Worm (Caenorhabditis elegans) whole organism, early embryonic: ENCODE measurements around the gene clec-242.

Source experiments
- aly-1 ChIP-seq: sonication (generic microtip); optimal IDR thresholded peaks from 2 replicates; lab custom pipeline; 2016; ENCODE audit warnings: missing genetic modification characterization, missing compliant biosample characterization
- ama-1 ChIP-seq: fragments of 150-350 bp; optimal IDR thresholded peaks from 2 replicates; lab custom pipeline; 2014
- ceh-13 ChIP-seq: fragments of 200-800 bp; sonication (Bioruptor generic); optimal IDR thresholded peaks from 2 replicates; lab custom pipeline; 2018; ENCODE audit warnings: mild to moderate bottlenecking, missing genetic modification characterization, missing compliant biosample characterization
- ceh-36 ChIP-seq: sonication (generic microtip); optimal IDR thresholded peaks from 2 replicates; lab custom pipeline; 2016; ENCODE audit warnings: missing genetic modification characterization, inconsistent platforms, missing compliant biosample characterization
- ets-7 ChIP-seq: sonication (generic microtip); optimal IDR thresholded peaks from 2 replicates; lab custom pipeline; 2016; ENCODE audit warnings: missing genotype, missing genetic modification characterization, missing compliant biosample characterization
- flt-1 ChIP-seq: fragments of 200-800 bp; sonication (Bioruptor generic); IDR thresholded peaks from 2 replicates; pipeline ENCODE4 v1.3.6; 2022; ENCODE audit warnings: missing genetic modification characterization, missing compliant biosample characterization
- hmbx-1 ChIP-seq: sonication (generic microtip); optimal IDR thresholded peaks from 2 replicates; lab custom pipeline; 2016; ENCODE audit warnings: mild to moderate bottlenecking, missing genetic modification characterization, missing compliant biosample characterization
- hmg-4 ChIP-seq: fragments of 200-800 bp; sonication (Bioruptor generic); optimal IDR thresholded peaks from 2 replicates; lab custom pipeline; 2018; ENCODE audit warnings: mild to moderate bottlenecking, missing genetic modification characterization, missing compliant biosample characterization
- scrt-1 ChIP-seq: fragments of 200-800 bp; sonication (Bioruptor generic); IDR thresholded peaks from 2 replicates; pipeline ENCODE4 v1.3.6; 2022; ENCODE audit warnings: missing genetic modification characterization, missing compliant biosample characterization
- sea-1 ChIP-seq: fragments of 200-800 bp; sonication (Bioruptor generic); conservative IDR thresholded peaks from 2 replicates; pipeline ENCODE4 v1.3.6; 2022; ENCODE audit warnings: missing genetic modification characterization, missing compliant biosample characterization
- tbx-37 ChIP-seq: fragments of 200-800 bp; sonication (Bioruptor generic); conservative IDR thresholded peaks from 2 replicates; pipeline ENCODE4 v1.3.6; 2022; ENCODE audit warnings: missing genetic modification reagents, missing genetic modification characterization, missing compliant biosample characterization
- tra-4 ChIP-seq: sonication (generic microtip); optimal IDR thresholded peaks from 2 replicates; lab custom pipeline; 2017; ENCODE audit warnings: missing genetic modification characterization, missing compliant biosample characterization

DNA sequence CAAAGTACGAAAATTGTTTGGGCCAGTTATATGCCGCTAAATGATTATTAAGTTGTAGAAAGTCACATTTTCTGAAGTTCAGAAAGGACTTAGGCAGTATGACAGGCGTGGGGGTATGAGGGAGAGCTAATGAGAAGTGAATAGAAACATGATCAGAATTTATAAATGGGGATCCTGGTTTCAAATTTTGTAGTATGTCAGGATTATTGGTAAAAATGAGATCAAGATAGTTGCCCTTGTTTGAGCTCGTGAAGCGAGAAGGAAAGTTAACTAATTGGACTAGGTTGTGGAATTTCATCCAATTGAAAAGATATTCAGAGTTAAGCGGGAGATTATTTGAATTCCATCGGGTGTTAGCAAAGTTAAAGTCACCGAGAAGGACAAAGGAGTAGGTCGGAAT is 12.9 kb downstream of the clec-242 start:
- TF ChIP-seq ama-1 (lab: Kevin White, UChicago) (no peak), ets-7 (no peak), hmg-4 (GFP tag; lab: Kevin White, UChicago) (no peak), ceh-36 (tag; lab: Kevin White, UChicago) (no peak), sea-1 (GFP tag; lab: Robert Waterston, UW) (no peak), flt-1 (GFP tag; lab: Robert Waterston, UW) (no peak), ceh-13 (no peak), tbx-37 (GFP tag; lab: Robert Waterston, UW) (no peak), scrt-1 (GFP tag; lab: Robert Waterston, UW) (no peak), hmbx-1 (tag; lab: Kevin White, UChicago) (no peak), aly-1 (tag; lab: Kevin White, UChicago) (no peak), tra-4 (tag; lab: Kevin White, UChicago) (no peak)
